Fruit fly (Drosophila melanogaster) S2 (cell line): ENCODE results near the gene CG34244.

Experiments
- CG8478 ChIP-seq: fragments of >200 bp; optimal IDR thresholded peaks from 2 replicates; lab custom pipeline; 2018
- CTCF ChIP-seq, 2 experiments: fragments of >200 bp; optimal IDR thresholded peaks; 2 replicates each; lab custom pipeline; 2018

Gene CG34244

DNA sequence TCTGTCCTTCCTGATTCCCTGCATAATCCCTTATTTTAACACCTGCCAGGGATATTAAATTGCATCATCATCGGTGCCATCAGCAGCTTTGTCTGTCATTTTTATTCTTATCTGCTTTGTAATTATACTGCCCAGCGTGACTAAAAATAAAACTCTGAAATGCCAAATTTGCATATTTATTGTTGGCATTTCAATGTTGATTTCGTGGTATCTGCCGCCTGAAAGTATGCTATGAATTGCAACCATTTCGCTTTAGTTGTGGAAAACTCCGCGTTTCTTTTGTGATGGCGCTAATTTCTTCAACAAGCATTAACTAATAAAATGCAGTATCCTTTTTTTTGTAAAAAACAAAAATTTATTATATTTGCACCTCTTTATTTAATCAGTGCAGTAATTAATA lies at the start of gene CG34244:
CG34244 (minus strand) TSS at position 122 of the 400 bp plus-strand sequence.
- TF ChIP-seq CG8478 (lab: Kevin White, UChicago) (no peak), CTCF (optimal IDR thresholded peaks at IDR 0.05; lab: Kevin White, UChicago) (peak; percentile 84 to 91)

DNA sequence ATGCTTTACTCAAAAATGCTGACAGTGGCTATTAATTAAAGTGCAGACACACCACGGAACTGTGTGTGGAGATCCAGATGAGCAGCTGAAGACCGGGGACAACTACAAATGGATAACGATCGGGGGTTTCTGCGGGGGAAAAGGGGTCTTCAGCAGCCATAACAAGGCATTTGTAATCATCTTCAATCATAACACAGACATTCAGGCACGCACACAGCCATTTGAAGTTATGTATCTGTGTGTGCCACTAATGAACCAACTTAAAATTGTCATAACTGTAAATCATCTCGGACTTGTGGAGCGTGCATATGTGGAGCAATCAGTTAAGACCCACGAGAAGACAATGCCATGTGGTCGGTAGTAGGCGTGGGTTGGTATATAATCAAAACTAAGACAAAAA lies 46.4 kb upstream of the CG34244 start:
- no peak for TF ChIP-seq CTCF (optimal IDR thresholded peaks at IDR 0.05; lab: Kevin White, UChicago)

DNA sequence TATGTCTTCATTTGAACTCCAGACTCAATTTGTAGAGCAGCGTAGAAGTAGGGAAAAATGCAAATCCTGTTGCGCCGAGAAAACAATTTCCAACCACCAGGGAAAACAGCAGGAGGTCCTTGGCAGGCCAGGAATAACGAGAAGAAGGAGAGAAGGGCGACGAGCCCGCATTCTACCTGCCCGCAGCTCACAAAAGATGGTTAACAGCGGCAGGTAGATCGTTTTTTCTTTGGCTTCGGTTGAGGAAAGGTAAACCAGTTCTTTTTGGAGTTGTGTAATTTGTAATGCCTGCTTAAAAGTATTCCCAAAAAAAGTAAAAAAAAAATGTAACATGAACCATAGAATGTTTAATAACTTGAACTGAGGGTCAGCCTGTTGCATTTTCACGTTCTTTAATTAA lies 40.4 kb upstream of the CG34244 start:
- no peak for TF ChIP-seq CTCF (optimal IDR thresholded peaks at IDR 0.05; lab: Kevin White, UChicago)
- TF ChIP-seq CG8478 (lab: Kevin White, UChicago), result no peak

DNA sequence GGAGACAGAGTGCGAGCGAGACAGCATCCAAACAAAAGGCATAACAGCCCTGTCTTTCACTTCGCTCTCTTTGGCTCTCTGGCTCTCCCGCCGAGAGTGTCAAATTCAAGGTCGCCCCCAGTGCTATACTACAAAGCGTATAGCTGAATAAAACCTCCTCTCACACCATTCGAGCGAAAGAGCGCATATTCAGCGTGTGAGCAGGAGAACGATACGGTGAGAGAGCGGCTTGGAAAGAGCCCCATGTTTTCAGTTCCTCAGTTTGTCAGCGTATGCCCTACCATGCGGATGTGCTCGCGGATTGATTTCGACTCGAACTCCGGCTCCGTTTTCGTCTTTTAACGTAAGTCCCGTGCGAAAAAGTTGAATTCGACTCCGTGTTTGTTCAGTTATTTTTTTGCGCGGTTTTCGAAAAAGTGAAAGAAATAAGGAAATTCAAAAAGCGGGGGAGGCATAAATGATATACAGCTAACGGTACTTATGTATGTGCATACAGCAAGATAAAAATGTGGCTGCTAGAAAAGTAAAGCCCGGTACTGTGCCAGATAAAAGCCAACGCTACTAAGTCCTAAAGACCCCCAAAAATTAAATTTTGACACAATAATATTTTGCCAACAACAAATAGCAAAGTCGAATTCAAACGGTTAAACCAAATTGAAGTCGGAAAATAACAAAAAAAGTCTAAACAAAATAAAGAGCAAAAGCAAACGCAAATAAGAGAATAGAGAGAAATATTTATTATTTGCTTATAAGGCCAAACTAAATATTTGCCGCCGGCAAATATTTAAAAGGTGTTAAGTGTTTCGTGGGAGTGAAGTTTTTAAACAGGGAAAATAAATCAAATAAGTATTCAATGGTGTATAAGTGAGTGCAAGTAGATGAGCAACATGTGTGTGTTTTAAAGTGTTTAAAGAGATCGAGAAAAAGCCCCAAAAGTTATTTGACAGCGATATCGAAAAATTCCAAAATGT lies 38.6 kb upstream of the CG34244 start, which contains the start of gene fz:
fz (plus strand) TSS at position 256 of the 971 bp plus-strand sequence.
- TF ChIP-seq CG8478 (lab: Kevin White, UChicago) (no peak), CTCF (optimal IDR thresholded peaks at IDR 0.05; lab: Kevin White, UChicago) (peak; percentile 27 to 43)

DNA sequence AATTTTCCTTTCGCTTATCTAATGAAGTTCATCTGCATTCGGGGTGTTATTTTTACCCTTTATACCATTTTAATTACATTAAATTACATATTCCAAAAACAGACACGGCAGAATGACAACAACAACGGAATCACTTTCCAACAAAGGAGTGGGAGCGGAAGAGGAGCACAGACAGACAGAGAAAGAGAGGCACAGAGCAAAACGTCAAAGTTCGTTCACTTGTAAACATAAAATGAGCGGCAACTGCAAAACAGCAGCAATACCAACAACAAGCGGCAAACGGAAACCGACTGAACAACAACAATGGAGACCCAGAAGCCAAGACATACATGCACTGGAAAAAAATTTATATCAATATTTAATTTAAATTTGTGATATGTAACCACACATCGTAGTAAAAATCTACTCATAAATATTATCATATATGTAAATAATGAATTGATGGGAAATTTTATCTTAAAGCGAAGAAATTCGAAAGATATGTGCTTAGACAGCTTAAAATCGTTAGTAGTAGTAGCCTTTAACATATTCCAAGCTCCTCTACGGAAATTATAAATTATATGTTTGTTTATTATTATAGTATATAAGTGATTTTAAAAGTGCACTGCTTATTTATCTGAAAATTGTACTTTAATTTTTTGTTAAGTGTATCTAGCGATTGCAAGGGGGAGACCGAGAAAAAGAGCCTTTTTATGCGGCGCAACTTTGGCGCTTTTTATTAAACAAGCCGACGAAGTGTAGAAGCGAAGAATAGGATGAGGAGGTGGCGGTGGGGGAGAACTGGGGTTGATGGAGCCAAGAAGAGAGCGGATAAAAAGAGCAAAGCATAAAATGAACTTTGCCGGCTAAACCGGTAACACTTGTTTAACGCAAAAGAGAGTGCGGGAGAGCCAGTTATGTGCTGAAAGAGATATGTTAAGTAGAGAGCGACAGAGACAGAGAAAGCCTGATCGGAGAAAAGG lies 36.6 kb upstream of the CG34244 start:
- no peak for TF ChIP-seq CTCF (optimal IDR thresholded peaks at IDR 0.05; lab: Kevin White, UChicago)
- no peak for TF ChIP-seq CG8478 (lab: Kevin White, UChicago)

DNA sequence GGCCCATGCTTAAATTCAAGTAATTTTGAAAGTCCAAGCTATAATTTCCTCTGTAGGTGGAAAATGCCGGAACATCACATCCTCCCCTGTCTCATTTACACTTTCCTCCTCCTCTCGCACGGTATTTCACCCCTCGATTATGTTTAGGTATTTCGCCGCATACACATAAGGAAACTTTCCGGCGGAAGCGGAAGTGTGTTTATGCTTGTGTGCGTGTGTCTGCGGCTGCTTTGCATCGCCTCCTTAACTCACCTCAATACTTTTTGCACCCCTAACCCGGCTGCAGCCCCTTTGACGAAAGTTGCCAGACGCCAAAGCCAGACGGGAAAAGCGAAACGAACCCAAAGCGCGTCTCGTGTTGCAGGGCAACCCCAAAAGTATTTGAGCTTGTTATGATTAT lies 27.0 kb upstream of the CG34244 start:
- TF ChIP-seq CTCF (optimal IDR thresholded peaks at IDR 0.05; lab: Kevin White, UChicago), result no peak
- no peak for TF ChIP-seq CG8478 (lab: Kevin White, UChicago)

DNA sequence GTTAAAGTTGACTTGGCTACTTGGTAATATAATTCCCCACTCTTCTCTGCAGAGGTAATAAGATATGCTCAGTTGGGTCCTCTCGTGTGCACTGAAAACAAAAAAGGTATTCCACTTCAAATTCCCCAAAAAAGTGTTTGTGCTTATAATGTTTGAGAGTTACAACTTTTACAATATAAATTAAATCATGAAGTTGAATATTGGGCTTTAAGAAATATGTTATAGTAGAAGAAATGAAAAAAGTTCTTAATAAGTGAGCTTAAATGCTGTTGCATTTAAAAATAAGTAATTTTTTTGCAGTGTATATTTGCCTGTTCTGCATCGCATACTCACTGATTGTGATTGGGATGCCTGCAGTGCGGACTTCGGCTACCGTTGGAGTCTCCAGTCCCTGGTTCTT lies 17.7 kb upstream of the CG34244 start:
- TF ChIP-seq CG8478 (lab: Kevin White, UChicago) (no peak), CTCF (optimal IDR thresholded peaks at IDR 0.05; lab: Kevin White, UChicago) (no peak)

DNA sequence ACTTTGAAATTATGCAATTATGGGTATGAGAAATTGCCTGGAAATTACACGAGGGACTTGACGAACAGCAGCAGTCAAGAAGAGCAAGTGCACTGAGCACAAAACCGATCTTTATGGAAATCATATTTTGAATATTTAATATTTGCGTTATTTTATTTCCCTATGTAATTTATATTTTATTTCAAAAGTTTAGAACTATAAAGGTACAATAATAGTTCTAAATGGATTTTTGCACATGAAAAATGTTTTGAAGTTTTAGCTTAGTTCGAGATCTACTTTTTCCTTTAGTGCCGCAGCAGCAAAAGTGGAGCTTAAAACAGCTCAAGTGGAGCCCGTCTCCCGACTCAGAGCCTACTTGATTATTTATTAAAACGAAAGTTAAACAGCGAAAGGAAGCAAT lies 5.3 kb upstream of the CG34244 start:
- TF ChIP-seq CG8478 (lab: Kevin White, UChicago), result no peak
- TF ChIP-seq CTCF (optimal IDR thresholded peaks at IDR 0.05; lab: Kevin White, UChicago), result no peak

DNA sequence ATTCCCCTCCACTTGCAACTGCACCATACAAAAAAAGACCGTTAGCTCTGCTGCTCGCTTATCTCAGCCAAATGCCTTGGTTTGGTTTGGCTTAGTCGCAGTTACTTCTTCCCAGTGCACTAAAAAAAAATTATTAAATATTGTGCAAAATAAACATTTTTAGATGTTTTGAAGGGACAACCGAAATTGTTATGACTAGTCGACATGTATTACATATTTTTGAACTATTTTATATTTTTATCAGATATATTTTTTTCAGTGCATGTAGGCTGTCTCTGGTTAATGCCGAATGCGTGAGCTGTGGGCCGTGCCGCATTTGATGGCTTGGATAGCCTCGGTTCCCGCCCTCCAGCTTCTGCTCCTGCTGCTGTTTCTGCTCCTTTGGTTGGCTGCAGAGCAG lies 3.6 kb upstream of the CG34244 start:
- TF ChIP-seq CG8478 (lab: Kevin White, UChicago) (no peak), CTCF (optimal IDR thresholded peaks at IDR 0.05; lab: Kevin White, UChicago) (no peak)

DNA sequence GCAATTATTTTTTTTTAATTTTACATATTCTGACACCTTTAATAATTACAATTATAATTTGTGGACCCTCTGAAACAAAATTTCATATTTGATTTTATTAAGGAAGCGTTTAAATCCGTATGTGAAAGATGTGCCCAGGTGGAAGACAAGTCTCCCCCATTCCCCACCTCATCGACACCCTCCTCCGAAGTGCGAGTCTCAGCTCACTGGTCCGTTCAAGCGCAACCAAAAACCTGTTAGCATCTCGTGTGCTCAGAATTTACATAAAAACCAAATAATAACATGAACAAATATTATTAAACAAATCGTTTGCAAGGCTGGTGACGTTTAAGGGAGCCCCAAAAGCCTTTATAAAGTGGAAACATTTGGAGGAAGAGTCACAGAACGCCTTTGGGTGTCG lies 594 bp upstream of the CG34244 start, which contains the start of gene CG7906:
CG7906 (plus strand) TSS at position 301 of the 400 bp plus-strand sequence.
- TF ChIP-seq CTCF (optimal IDR thresholded peaks at IDR 0.05; lab: Kevin White, UChicago) (no peak), CG8478 (lab: Kevin White, UChicago) (no peak)

DNA sequence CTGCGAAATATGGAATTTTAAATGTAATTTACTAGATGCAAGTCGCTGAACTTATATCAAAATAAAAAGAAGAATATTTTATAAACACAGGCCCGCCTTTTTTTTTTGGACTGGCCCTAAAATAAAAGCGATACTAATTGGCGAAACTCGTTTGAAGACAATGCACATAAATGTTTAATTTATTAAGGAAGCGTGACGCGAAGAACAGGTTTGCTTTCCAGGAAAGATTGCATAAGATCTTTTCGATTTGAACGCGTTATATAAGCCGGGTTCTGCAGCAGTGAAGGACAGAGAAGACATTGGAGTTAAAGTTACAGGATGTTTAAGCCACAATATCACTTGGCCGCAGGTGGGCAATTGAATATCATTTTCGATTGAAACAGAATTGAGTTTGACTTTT lies 2.6 kb downstream of the CG34244 start, which contains the start of gene CG7924:
CG7924 (plus strand) TSS at position 301 of the 400 bp plus-strand sequence.
- no peak for TF ChIP-seq CTCF (optimal IDR thresholded peaks at IDR 0.05; lab: Kevin White, UChicago)
- no peak for TF ChIP-seq CG8478 (lab: Kevin White, UChicago)

DNA sequence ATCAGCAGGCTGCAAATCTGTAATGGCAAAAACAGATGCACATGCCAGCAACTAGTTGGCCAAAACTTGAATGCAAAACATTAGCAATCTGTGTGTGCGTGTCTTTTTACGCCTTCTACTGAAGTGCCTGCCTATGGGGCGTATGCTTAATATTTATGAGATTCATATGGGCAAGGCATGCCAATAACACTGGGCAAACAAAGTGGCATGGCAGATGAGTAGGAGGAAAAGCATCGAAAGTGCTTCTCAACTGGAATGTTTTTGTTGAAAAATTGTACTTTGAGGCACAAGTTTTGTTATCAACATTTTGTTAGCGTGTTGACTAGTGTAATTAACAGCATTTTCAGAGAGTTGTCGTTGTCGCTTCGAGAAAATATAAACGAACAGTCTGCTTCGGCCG lies 6.3 kb downstream of the CG34244 start:
- TF ChIP-seq CG8478 (lab: Kevin White, UChicago), result no peak
- no peak for TF ChIP-seq CTCF (optimal IDR thresholded peaks at IDR 0.05; lab: Kevin White, UChicago)

DNA sequence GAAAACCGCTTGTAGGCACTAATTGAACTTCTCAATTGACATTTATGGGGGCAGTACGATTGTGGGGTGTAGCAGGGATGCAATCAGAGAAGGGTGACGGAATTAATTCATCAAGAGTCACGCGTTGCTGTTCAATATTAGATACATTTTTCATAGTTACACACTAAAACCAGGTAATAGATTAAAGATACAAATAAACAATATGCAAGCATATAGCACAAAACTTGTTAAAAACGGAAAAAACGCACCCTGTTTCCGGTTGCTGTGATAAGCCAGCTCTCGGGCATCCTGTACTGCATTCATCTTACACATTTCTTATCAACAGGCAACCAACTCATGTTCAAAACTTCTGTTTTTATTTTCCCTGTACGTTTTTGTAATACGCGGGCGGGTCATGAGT lies 6.7 kb downstream of the CG34244 start:
- TF ChIP-seq CG8478 (lab: Kevin White, UChicago) (no peak), CTCF (optimal IDR thresholded peaks at IDR 0.05; lab: Kevin White, UChicago) (no peak)

DNA sequence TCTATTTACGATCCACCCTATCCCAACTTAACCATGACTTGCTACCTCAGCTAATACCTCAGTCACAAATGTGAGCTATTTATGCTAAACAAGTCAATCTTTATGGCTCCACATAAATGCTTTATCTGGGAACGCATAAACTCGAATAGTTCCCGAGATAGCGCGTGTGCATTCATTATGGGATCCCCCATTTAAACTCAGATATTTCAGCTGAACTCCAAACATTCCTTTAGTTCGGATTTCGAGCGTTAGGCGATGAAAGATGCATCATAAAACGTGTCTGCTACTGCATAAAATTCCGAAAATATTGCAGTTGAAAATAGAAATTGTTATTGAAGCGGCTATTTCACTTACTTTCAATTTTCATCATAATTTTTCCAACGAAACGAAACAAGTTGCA lies 12.3 kb downstream of the CG34244 start:
- TF ChIP-seq CG8478 (lab: Kevin White, UChicago) (no peak), CTCF (optimal IDR thresholded peaks at IDR 0.05; lab: Kevin White, UChicago) (no peak)
